Worm (Caenorhabditis elegans): ENCODE measurements around the gene F56C3.4.

- peak; percentile 37 for TF ChIP-seq lin-13 (GFP tag; optimal IDR thresholded peaks at IDR 0.05)
- no peak for TF ChIP-seq skn-1 (tag; optimal IDR thresholded peaks at IDR 0.05)
- peak; percentile 89; the same call in 1 of the 2 replicates for TF ChIP-seq F44E2.7 (GFP tag; IDR thresholded peaks at IDR 0.05)
- TF ChIP-seq daf-8 (GFP tag; IDR thresholded peaks at IDR 0.05): no peak
- peak; percentile 56; the same call in 1 of the 2 replicates for TF ChIP-seq zfp-3 (GFP tag; conservative IDR thresholded peaks at IDR 0.05)
- TF ChIP-seq rbr-2 (tag; optimal IDR thresholded peaks at IDR 0.05): peak; percentile 80
- TF ChIP-seq ceh-82 (tag; optimal IDR thresholded peaks at IDR 0.05): no peak
- TF ChIP-seq nhr-11 (tag; optimal IDR thresholded peaks at IDR 0.05): peak; percentile 35
- peak; percentile 56 for TF ChIP-seq lir-3 (tag; optimal IDR thresholded peaks at IDR 0.05)
- no peak for TF ChIP-seq unc-39 (tag; optimal IDR thresholded peaks at IDR 0.05)
- peak; percentile 84 for TF ChIP-seq pha-4 (GFP tag; IDR thresholded peaks at IDR 0.05)
- no peak for TF ChIP-seq pha-4 (tag; optimal IDR thresholded peaks at IDR 0.05)
- no peak for TF ChIP-seq fkh-10 (GFP tag; optimal IDR thresholded peaks at IDR 0.05)
- no peak for TF ChIP-seq R02D3.7 (tag; optimal IDR thresholded peaks at IDR 0.05)
- TF ChIP-seq ama-1 (optimal IDR thresholded peaks at IDR 0.05): no peak
Observed at ce11 chrX:1379391-1379790, 18.9 kb upstream of the F56C3.4 start.

Measured in whole organism, L4 larva.